Worm (Caenorhabditis elegans) whole organism, L2 larva: ENCODE data around the gene F43C11.8.

Source experiments
- aly-2 ChIP-seq: fragments of 150-350 bp; optimal IDR thresholded peaks from 2 replicates; lab custom pipeline; 2014; ENCODE audit warnings: missing biosample characterization, missing genetic modification characterization
- ceh-82 ChIP-seq: fragments of 150-350 bp; optimal IDR thresholded peaks from 2 replicates; lab custom pipeline; 2014; ENCODE audit warnings: missing biosample characterization, missing genetic modification characterization
- lin-39 ChIP-seq: fragments of 150-350 bp; optimal IDR thresholded peaks from 2 replicates; lab custom pipeline; 2014; ENCODE audit warnings: missing biosample characterization, missing genetic modification reagents, missing genetic modification characterization
- lsy-2 ChIP-seq, 2 experiments: fragments of 150-350 bp in 1 of 2; sonication (generic microtip) in 1 of 2; optimal IDR thresholded peaks; 2 replicates each; lab custom pipeline; 2014 to 2017; ENCODE audit warnings: missing biosample characterization in 2 of 2, missing genetic modification characterization in 2 of 2
- mab-5 ChIP-seq: fragments of 150-350 bp; optimal IDR thresholded peaks from 2 replicates; lab custom pipeline; 2014; ENCODE audit warnings: missing biosample characterization, missing genetic modification characterization
- nhr-11 ChIP-seq: fragments of 150-350 bp; optimal IDR thresholded peaks from 2 replicates; lab custom pipeline; 2014; ENCODE audit warnings: missing biosample characterization, missing genetic modification characterization
- nhr-237 ChIP-seq: fragments of 150-350 bp; optimal IDR thresholded peaks from 2 replicates; lab custom pipeline; 2014; ENCODE audit warnings: missing biosample characterization, missing genetic modification characterization
- sem-4 ChIP-seq: fragments of 150-350 bp; optimal IDR thresholded peaks from 2 replicates; lab custom pipeline; 2014; ENCODE audit warnings: missing biosample characterization, missing genetic modification reagents, missing genetic modification characterization
- unc-62 ChIP-seq: fragments of 150-350 bp; optimal IDR thresholded peaks from 2 replicates; lab custom pipeline; 2014; ENCODE audit warnings: missing biosample characterization, missing genetic modification reagents, missing genetic modification characterization
- zag-1 ChIP-seq: fragments of 150-350 bp; optimal IDR thresholded peaks from 2 replicates; lab custom pipeline; 2014; ENCODE audit warnings: missing biosample characterization, missing genetic modification characterization

- TF ChIP-seq zag-1 (tag; lab: Kevin White, UChicago) (no peak), aly-2 (tag; lab: Kevin White, UChicago) (no peak), lin-39 (tag; lab: Kevin White, UChicago) (no peak), nhr-11 (tag; lab: Kevin White, UChicago) (no peak), ceh-82 (no peak), mab-5 (tag; lab: Kevin White, UChicago) (no peak), lsy-2 (tag; optimal IDR thresholded peaks at IDR 0.05; lab: Kevin White, UChicago) (no peak), nhr-237 (tag; lab: Kevin White, UChicago) (no peak), unc-62 (GFP tag; lab: Kevin White, UChicago) (no peak), sem-4 (tag; lab: Kevin White, UChicago) (no peak)
These were observed 36.6 kb downstream of the F43C11.8 start, which contains the start of gene hpo-25 for ce11 chrII:2368956-2369355.
